Worm (Caenorhabditis elegans) whole organism, L3 larva: ENCODE data around the gene ZK697.1.

Experiments used
- lin-39 ChIP-seq: fragments of 150-350 bp; optimal IDR thresholded peaks from 2 replicates; lab custom pipeline; 2018; ENCODE audit warnings: missing biosample characterization, missing genetic modification reagents, missing genetic modification characterization
- nfya-1 ChIP-seq: sonication (generic microtip); optimal IDR thresholded peaks from 2 replicates; lab custom pipeline; 2017; ENCODE audit warnings: missing genetic modification characterization, mild to moderate bottlenecking, missing compliant biosample characterization, antibody characterized with exemption, moderate library complexity; ENCODE audit not compliant: insufficient read depth
- pha-4 ChIP-seq: fragments of 150-350 bp; optimal IDR thresholded peaks from 2 replicates; lab custom pipeline; 2014; ENCODE audit warnings: missing biosample characterization, missing genetic modification reagents, missing genetic modification characterization
- skn-1 ChIP-seq: fragments of 150-350 bp; optimal IDR thresholded peaks from 2 replicates; lab custom pipeline; 2014; ENCODE audit warnings: missing biosample characterization, missing genetic modification characterization
- unc-62 ChIP-seq: fragments of 150-350 bp; sonication (generic microtip); optimal IDR thresholded peaks from 4 replicates; lab custom pipeline; 2014; ENCODE audit warnings: missing biosample characterization, missing genetic modification reagents, missing genetic modification characterization
- zag-1 ChIP-seq: fragments of 150-350 bp; optimal IDR thresholded peaks from 2 replicates; lab custom pipeline; 2014; ENCODE audit warnings: missing biosample characterization, missing genetic modification characterization
- ztf-4 ChIP-seq: fragments of 150-350 bp; optimal IDR thresholded peaks from 2 replicates; lab custom pipeline; 2014; ENCODE audit warnings: missing biosample characterization, missing genetic modification characterization

DNA sequence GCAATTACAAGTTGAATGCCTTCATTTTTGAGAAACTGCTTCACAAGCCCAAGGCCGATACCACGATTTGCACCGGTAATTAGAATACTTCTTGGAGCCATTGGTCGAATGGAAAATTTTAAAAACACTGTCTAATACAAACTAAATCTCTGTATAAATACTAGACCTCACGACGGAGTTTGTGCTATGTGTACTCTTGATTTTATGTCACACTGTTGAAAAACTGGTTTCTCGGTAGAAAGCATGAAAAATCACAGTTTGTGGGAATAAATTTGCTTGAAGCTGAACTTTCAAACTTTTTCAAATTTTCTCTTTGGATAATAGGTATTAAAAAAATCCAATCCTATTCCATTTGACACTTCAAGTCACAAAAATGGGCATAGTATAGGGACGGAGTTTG, 3.0 kb downstream of the ZK697.1 start, which contains the start of gene ZK697.14:
- TF ChIP-seq unc-62 (GFP tag; lab: Kevin White, UChicago) = no peak
- no peak for TF ChIP-seq skn-1 (tag; lab: Kevin White, UChicago)
- TF ChIP-seq lin-39 (tag; lab: Kevin White, UChicago) = no peak
- no peak for TF ChIP-seq nfya-1 (tag; lab: Kevin White, UChicago)
- TF ChIP-seq ztf-4 = no peak
- TF ChIP-seq zag-1 (tag; lab: Kevin White, UChicago) = no peak
- no peak for TF ChIP-seq pha-4
